Worm (Caenorhabditis elegans) whole organism, L1 larva: ENCODE data around the gene chat-1.

Experiments
- aly-2 ChIP-seq: fragments of 150-350 bp; optimal IDR thresholded peaks from 2 replicates; lab custom pipeline; 2014; ENCODE audit warnings: missing biosample characterization, missing genetic modification characterization
- ama-1 ChIP-seq: fragments of 150-350 bp; optimal IDR thresholded peaks from 2 replicates; lab custom pipeline; 2014
- blmp-1 ChIP-seq: fragments of 150-350 bp; optimal IDR thresholded peaks from 2 replicates; lab custom pipeline; 2014; ENCODE audit warnings: missing biosample characterization, missing genetic modification characterization
- ceh-63 ChIP-seq: fragments of 200-800 bp; sonication (Bioruptor generic); optimal IDR thresholded peaks from 2 replicates; lab custom pipeline; 2018; ENCODE audit warnings: mild to moderate bottlenecking, missing genetic modification characterization, missing compliant biosample characterization
- efl-1 ChIP-seq, 4 experiments: fragments of 150-350 bp; optimal IDR thresholded peaks in 3 of 4; peaks in 1 of 4; 1 replicate in 1 of 4; 2 replicates in 3 of 4; lab custom pipeline; 2014; ENCODE audit warnings: missing biosample characterization in 2 of 4, missing genetic modification characterization in 2 of 4, missing genetic modification reagents in 2 of 4
- efl-3 ChIP-seq: fragments of 200-800 bp; sonication (Bioruptor generic); optimal IDR thresholded peaks from 2 replicates; lab custom pipeline; 2018; ENCODE audit warnings: mild to moderate bottlenecking, missing genetic modification characterization, missing compliant biosample characterization
- egl-27 ChIP-seq, 2 experiments: fragments of 150-350 bp in 1 of 2; sonication (generic microtip); optimal IDR thresholded peaks; 3 replicates each; lab custom pipeline; 2017 to 2018; ENCODE audit warnings: missing biosample characterization in 2 of 2, missing genetic modification characterization in 2 of 2, missing genetic modification reagents in 2 of 2
- fkh-10 ChIP-seq: sonication (generic microtip); optimal IDR thresholded peaks from 2 replicates; lab custom pipeline; 2017; ENCODE audit warnings: missing biosample characterization, missing genetic modification reagents, missing genetic modification characterization
- fkh-4 ChIP-seq: sonication (generic microtip); optimal IDR thresholded peaks from 2 replicates; lab custom pipeline; 2016; ENCODE audit warnings: missing compliant biosample characterization, missing genetic modification characterization, borderline replicate concordance
- fos-1 ChIP-seq: fragments of 150-350 bp; optimal IDR thresholded peaks from 2 replicates; lab custom pipeline; 2014; ENCODE audit warnings: missing biosample characterization, missing genetic modification characterization
- grh-1 ChIP-seq: fragments of 200-800 bp; sonication (Bioruptor generic); IDR thresholded peaks from 2 replicates; pipeline ENCODE4 v1.3.6; 2022; ENCODE audit warnings: missing genetic modification reagents, missing genetic modification characterization, missing compliant biosample characterization
- lin-14 ChIP-seq: fragments of 200-800 bp; sonication (Bioruptor generic); optimal IDR thresholded peaks from 2 replicates; lab custom pipeline; 2018; ENCODE audit warnings: mild to moderate bottlenecking, missing genetic modification characterization, moderate library complexity, missing compliant biosample characterization
- lin-35 ChIP-seq, 2 experiments: fragments of 150-350 bp; optimal IDR thresholded peaks; 2 replicates each; lab custom pipeline; 2014; ENCODE audit warnings: missing biosample characterization in 2 of 2, missing genetic modification characterization in 2 of 2, missing genetic modification reagents in 2 of 2
- lir-3 ChIP-seq: sonication (generic microtip); optimal IDR thresholded peaks from 2 replicates; lab custom pipeline; 2016; ENCODE audit warnings: mild to moderate bottlenecking, missing genetic modification characterization, moderate library complexity, missing compliant biosample characterization; ENCODE audit not compliant: poor library complexity
- lsy-2 ChIP-seq, 2 experiments: fragments of 150-350 bp; optimal IDR thresholded peaks; 2 replicates each; lab custom pipeline; 2014; ENCODE audit warnings: missing biosample characterization in 2 of 2, missing genetic modification characterization in 2 of 2
- mef-2 ChIP-seq: fragments of 150-350 bp; optimal IDR thresholded peaks from 2 replicates; lab custom pipeline; 2014; ENCODE audit warnings: missing biosample characterization, missing genetic modification characterization
- mep-1 ChIP-seq: fragments of 150-350 bp; optimal IDR thresholded peaks from 2 replicates; lab custom pipeline; 2014; ENCODE audit warnings: missing biosample characterization, missing genetic modification characterization
- nhr-12 ChIP-seq: sonication (generic microtip); optimal IDR thresholded peaks from 2 replicates; lab custom pipeline; 2017; ENCODE audit warnings: missing biosample characterization, missing genetic modification characterization
- nhr-20 ChIP-seq: sonication (generic microtip); optimal IDR thresholded peaks from 2 replicates; lab custom pipeline; 2016; ENCODE audit warnings: mild to moderate bottlenecking, missing genetic modification characterization, missing compliant biosample characterization
- nhr-28 ChIP-seq: fragments of 150-350 bp; optimal IDR thresholded peaks from 2 replicates; lab custom pipeline; 2014; ENCODE audit warnings: missing biosample characterization, missing genetic modification characterization
- nhr-47 ChIP-seq: sonication (generic microtip); optimal IDR thresholded peaks from 2 replicates; lab custom pipeline; 2016; ENCODE audit warnings: mild to moderate bottlenecking, missing genetic modification characterization, moderate library complexity, missing compliant biosample characterization
- nhr-76 ChIP-seq: sonication (generic microtip); optimal IDR thresholded peaks from 2 replicates; lab custom pipeline; 2017; ENCODE audit warnings: missing biosample characterization, missing genetic modification characterization
- nhr-85 ChIP-seq: sonication (generic microtip); peaks from one replicate; lab custom pipeline; 2016; ENCODE audit warnings: missing genetic modification characterization, inconsistent platforms, missing compliant biosample characterization
- rnt-1 ChIP-seq: sonication (generic microtip); optimal IDR thresholded peaks from 2 replicates; lab custom pipeline; 2016; ENCODE audit warnings: mild to moderate bottlenecking, missing genetic modification characterization, moderate library complexity, missing compliant biosample characterization
- skn-1 ChIP-seq: fragments of 150-350 bp; optimal IDR thresholded peaks from 2 replicates; lab custom pipeline; 2014; ENCODE audit warnings: missing biosample characterization, missing genetic modification characterization
- snu-23 ChIP-seq: sonication (generic microtip); optimal IDR thresholded peaks from 2 replicates; lab custom pipeline; 2016; ENCODE audit warnings: missing genetic modification characterization, missing compliant biosample characterization
- sox-4 ChIP-seq: sonication (generic microtip); optimal IDR thresholded peaks from 2 replicates; lab custom pipeline; 2016; ENCODE audit warnings: missing genetic modification characterization, missing compliant biosample characterization
- sup-37 ChIP-seq: fragments of 200-800 bp; sonication (Bioruptor generic); optimal IDR thresholded peaks from 2 replicates; lab custom pipeline; 2018; ENCODE audit warnings: mild to moderate bottlenecking, missing genetic modification characterization, missing compliant biosample characterization
- swsn-7 ChIP-seq: sonication (generic microtip); optimal IDR thresholded peaks from 2 replicates; lab custom pipeline; 2016; ENCODE audit warnings: missing genetic modification characterization, missing compliant biosample characterization
- unc-62 ChIP-seq: fragments of 150-350 bp; optimal IDR thresholded peaks from 2 replicates; lab custom pipeline; 2014; ENCODE audit warnings: missing biosample characterization, missing genetic modification reagents, missing genetic modification characterization
- unc-98 ChIP-seq: fragments of 200-800 bp; sonication (Bioruptor generic); IDR thresholded peaks from 2 replicates; pipeline ENCODE4 v1.3.6; 2022; ENCODE audit warnings: missing genetic modification characterization, missing compliant biosample characterization
- ztf-4 ChIP-seq: fragments of 150-350 bp; optimal IDR thresholded peaks from 2 replicates; lab custom pipeline; 2014; ENCODE audit warnings: missing biosample characterization, missing genetic modification characterization

Gene chat-1

DNA sequence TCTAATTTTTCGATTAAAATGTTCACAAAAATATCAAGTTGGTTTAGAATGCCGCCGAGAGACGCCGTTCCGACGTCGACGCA lies at the start of gene chat-1:
Gene chat-1 (plus strand): TSS at position 48 of the 83 bp plus-strand sequence.
- TF ChIP-seq egl-27 (tag; optimal IDR thresholded peaks at IDR 0.05; lab: Kevin White, UChicago) (no peak), mef-2 (tag; lab: Kevin White, UChicago) (no peak), grh-1 (GFP tag; lab: Robert Waterston, UW) (no peak)

DNA sequence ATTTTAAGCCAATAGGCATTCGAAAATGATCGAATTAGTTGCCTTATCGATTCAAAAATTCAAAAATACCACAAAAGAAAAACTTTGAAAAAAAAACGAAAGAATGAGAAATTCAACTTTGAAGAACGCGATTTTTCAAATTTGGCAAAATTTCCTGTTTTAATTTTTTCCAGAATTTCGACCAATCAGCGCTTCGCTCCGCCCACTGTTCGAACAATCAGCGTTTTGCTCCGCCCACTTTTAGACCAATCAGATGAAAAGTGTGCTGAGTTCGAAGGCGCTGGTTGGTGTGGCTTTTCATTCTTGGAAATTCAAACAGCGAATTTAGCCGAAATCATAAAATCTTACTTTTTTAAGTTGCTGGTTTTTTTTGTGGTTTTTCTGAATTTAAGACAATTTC lies 49.5 kb upstream of the chat-1 start:
- no peak for TF ChIP-seq efl-1 (optimal IDR thresholded peaks at IDR 0.05; lab: Kevin White, UChicago)
- TF ChIP-seq efl-1 (GFP tag; optimal IDR thresholded peaks at IDR 0.05 in 1 of 2; lab: Kevin White, UChicago), result peak in 1 of 2 experiments; percentile 89
- no peak for TF ChIP-seq nhr-28
- TF ChIP-seq nhr-76 (tag; lab: Kevin White, UChicago), result no peak
- no peak for TF ChIP-seq fos-1 (tag; lab: Kevin White, UChicago)
- no peak for TF ChIP-seq fkh-10 (GFP tag; lab: Kevin White, UChicago)

ce11 chrIV:4398420-4398819 lies 48.7 kb upstream of the chat-1 start:
- TF ChIP-seq unc-62 (GFP tag; lab: Kevin White, UChicago) (no peak), skn-1 (tag; lab: Kevin White, UChicago) (peak; percentile 7), rnt-1 (peak; percentile 32), sox-4 (tag; lab: Kevin White, UChicago) (no peak), nhr-20 (tag; lab: Kevin White, UChicago) (peak; percentile 7), fkh-4 (tag; lab: Kevin White, UChicago) (no peak), lin-35 (GFP tag; optimal IDR thresholded peaks at IDR 0.05; lab: Kevin White, UChicago) (peak in 1 of 2 experiments; percentile 12), nhr-47 (tag; lab: Kevin White, UChicago) (peak; percentile 16), blmp-1 (tag; lab: Kevin White, UChicago) (peak; percentile 86), nhr-85 (tag; lab: Kevin White, UChicago) (peak; percentile 35), swsn-7 (tag; lab: Kevin White, UChicago) (no peak), lin-14 (GFP tag; lab: Kevin White, UChicago) (peak; percentile 45), fos-1 (tag; lab: Kevin White, UChicago) (no peak), efl-3 (no peak), ama-1 (lab: Kevin White, UChicago) (no peak), ceh-63 (GFP tag; lab: Kevin White, UChicago) (no peak), lir-3 (tag; lab: Kevin White, UChicago) (no peak), ztf-4 (tag; lab: Kevin White, UChicago) (peak; percentile 26), lsy-2 (tag; optimal IDR thresholded peaks at IDR 0.05; lab: Kevin White, UChicago) (peak in 1 of 2 experiments; percentile 27)
- TF ChIP-seq, all 84 proteins: peak for 10

DNA sequence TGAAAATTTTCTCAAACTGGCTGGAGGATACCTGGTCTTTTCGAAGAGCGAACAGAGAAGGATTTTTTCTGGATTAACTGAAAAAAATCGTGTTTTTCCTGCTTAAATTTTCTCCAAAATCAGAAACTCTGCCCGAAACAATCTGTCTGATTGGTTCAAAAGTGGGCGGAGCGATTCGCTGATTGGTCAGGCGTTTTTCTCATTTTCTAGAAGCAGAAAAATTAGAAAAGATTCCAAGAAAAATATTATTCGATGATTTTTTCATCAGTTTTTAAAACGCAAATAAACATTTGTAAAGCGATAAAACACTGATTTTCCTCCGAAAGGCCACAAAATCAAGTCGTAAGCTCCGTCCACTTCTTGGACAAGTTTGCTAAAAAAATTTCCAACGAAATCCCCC lies 48.2 kb upstream of the chat-1 start:
- TF ChIP-seq skn-1 (tag; lab: Kevin White, UChicago) (no peak), fkh-4 (tag; lab: Kevin White, UChicago) (no peak), snu-23 (GFP tag; lab: Kevin White, UChicago) (no peak), nhr-28 (no peak), sup-37 (GFP tag; lab: Kevin White, UChicago) (no peak), rnt-1 (no peak), efl-1 (optimal IDR thresholded peaks at IDR 0.05; lab: Kevin White, UChicago) (no peak), efl-1 (GFP tag; optimal IDR thresholded peaks at IDR 0.05 in 1 of 2; lab: Kevin White, UChicago) (peak in 1 of 2 experiments; percentile 56), aly-2 (tag; lab: Kevin White, UChicago) (no peak), unc-98 (no peak)

DNA sequence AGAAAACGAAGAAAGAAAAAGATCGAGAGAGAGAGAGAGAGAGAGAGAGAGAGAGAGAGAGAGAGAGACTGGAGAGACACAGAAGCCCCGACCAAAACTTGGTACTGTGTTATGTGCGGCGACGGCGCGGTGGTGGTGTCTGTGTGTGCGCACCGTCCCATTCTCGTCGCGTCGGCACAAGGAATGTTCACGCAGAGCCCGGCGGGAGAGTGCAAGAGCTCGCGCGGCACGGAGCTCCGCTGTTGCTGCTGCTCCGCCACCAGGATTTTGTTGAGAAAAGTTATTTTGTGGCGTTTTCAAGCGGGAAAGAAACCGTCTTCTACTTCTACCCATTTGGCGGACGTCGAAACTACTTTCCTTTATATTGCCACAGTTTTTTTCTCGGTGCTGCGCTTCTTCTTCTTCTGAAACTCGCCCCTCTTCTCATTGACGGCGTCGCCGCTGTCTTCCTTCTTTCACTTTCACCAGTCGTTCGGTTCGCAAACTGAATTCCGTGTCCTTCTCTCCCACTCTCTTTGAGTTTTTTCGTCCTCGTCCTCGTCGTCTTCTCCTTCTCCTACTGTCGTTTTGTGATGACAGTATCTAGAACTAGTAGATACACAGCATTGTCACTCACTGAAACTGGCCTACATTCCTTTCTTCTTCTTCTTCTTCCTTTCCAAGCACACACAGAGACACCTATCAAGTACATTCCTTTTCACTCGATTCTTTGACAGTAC lies 47.6 kb upstream of the chat-1 start:
- TF ChIP-seq blmp-1 (tag; lab: Kevin White, UChicago) (peak; percentile 63), mep-1 (tag; lab: Kevin White, UChicago) (no peak), nhr-12 (tag; lab: Kevin White, UChicago) (no peak), nhr-47 (tag; lab: Kevin White, UChicago) (no peak), efl-1 (optimal IDR thresholded peaks at IDR 0.05; lab: Kevin White, UChicago) (peak in 1 of 2 experiments; percentile 1), efl-1 (GFP tag; optimal IDR thresholded peaks at IDR 0.05 in 1 of 2; lab: Kevin White, UChicago) (peak in 1 of 2 experiments; percentile 71)
